Worm (Caenorhabditis elegans): ENCODE results near the gene unc-51.

ce11 chrV:19986788-19987187 lies 17.5 kb downstream of the unc-51 start:
- TF ChIP-seq D2030.7 (GFP tag; IDR thresholded peaks at IDR 0.05) = no peak
- TF ChIP-seq hlh-26 (GFP tag; conservative IDR thresholded peaks at IDR 0.05) = no peak
- no peak for TF ChIP-seq F57A8.1 (GFP tag; optimal IDR thresholded peaks at IDR 0.05)
- TF ChIP-seq Y56A3A.18 (GFP tag; IDR thresholded peaks at IDR 0.05) = no peak
- no peak for TF ChIP-seq B0261.1 (tag; optimal IDR thresholded peaks at IDR 0.05)
- no peak; the same call in 1 of the 2 replicates for TF ChIP-seq zfh-2 (GFP tag; conservative IDR thresholded peaks at IDR 0.05)
- TF ChIP-seq F49E8.2 (tag; optimal IDR thresholded peaks at IDR 0.05; ENCODE audit: insufficient read depth) = no peak
- TF ChIP-seq K12H6.12 (tag; optimal IDR thresholded peaks at IDR 0.05) = no peak
- no peak for TF ChIP-seq bed-2 (GFP tag; IDR thresholded peaks at IDR 0.05)

Measured in whole organism, young adult.